Fruit fly (Drosophila melanogaster) whole organism, embryonic: ENCODE results near the gene Dcps.

Experiments
- Atf3 ChIP-seq: fragments of 200-800 bp; sonication (Bioruptor generic); optimal IDR thresholded peaks from 3 replicates; lab custom pipeline; 2016; ENCODE audit warnings: missing biosample characterization, missing genetic modification characterization
- CG11723 ChIP-seq: fragments of 200-800 bp; sonication (Bioruptor generic); optimal IDR thresholded peaks from 2 replicates; lab custom pipeline; 2017; ENCODE audit warnings: missing biosample characterization, mild to moderate bottlenecking, missing genetic modification characterization
- CG15601 ChIP-seq: fragments of 200-800 bp; sonication (Bioruptor generic); optimal IDR thresholded peaks from 3 replicates; lab custom pipeline; 2019; ENCODE audit warnings: missing biosample characterization, mild to moderate bottlenecking, missing genetic modification characterization, moderate library complexity
- CG30403 ChIP-seq: fragments of 200-800 bp; sonication (Bioruptor generic); optimal IDR thresholded peaks from 3 replicates; lab custom pipeline; 2016; ENCODE audit warnings: missing biosample characterization, missing genetic modification characterization
- CG4617 ChIP-seq: fragments of 200-800 bp; sonication (Bioruptor generic); optimal IDR thresholded peaks from 3 replicates; lab custom pipeline; 2016; ENCODE audit warnings: missing biosample characterization, missing genetic modification characterization, borderline replicate concordance
- CG4730 ChIP-seq: fragments of 200-800 bp; sonication (Bioruptor generic); IDR thresholded peaks from 2 replicates; pipeline ENCODE4 v1.3.6; 2022; ENCODE audit warnings: missing biosample characterization, missing genetic modification characterization
- CG6654 ChIP-seq: fragments of 200-800 bp; sonication (Bioruptor generic); optimal IDR thresholded peaks from 2 replicates; lab custom pipeline; 2017; ENCODE audit warnings: missing biosample characterization, mild to moderate bottlenecking, missing genetic modification characterization
- CG7928 ChIP-seq: fragments of 200-800 bp; sonication (Bioruptor generic); optimal IDR thresholded peaks from 2 replicates; lab custom pipeline; 2017; ENCODE audit warnings: missing biosample characterization, mild to moderate bottlenecking, missing genetic modification characterization
- CG7963 ChIP-seq: fragments of 200-800 bp; sonication (Bioruptor generic); IDR thresholded peaks from 3 replicates; pipeline ENCODE4 v1.3.6; 2022; ENCODE audit warnings: missing biosample characterization, missing genetic modification characterization; ENCODE audit not compliant: partially characterized antibody
- CG7987 ChIP-seq: fragments of 200-800 bp; sonication (Bioruptor generic); optimal IDR thresholded peaks from 2 replicates; lab custom pipeline; 2018; ENCODE audit warnings: missing biosample characterization, mild to moderate bottlenecking, missing genetic modification characterization, moderate library complexity
- CG8089 ChIP-seq: fragments of 200-800 bp; sonication (Bioruptor generic); optimal IDR thresholded peaks from 3 replicates; lab custom pipeline; 2016; ENCODE audit warnings: missing biosample characterization, missing genetic modification characterization
- CG8281 ChIP-seq: fragments of 200-800 bp; sonication (Bioruptor generic); optimal IDR thresholded peaks from 2 replicates; lab custom pipeline; 2018; ENCODE audit warnings: missing biosample characterization, mild to moderate bottlenecking, missing genetic modification characterization, moderate library complexity
- CG8359 ChIP-seq: fragments of 200-800 bp; sonication (Bioruptor generic); optimal IDR thresholded peaks from 2 replicates; lab custom pipeline; 2017; ENCODE audit warnings: missing biosample characterization, mild to moderate bottlenecking, missing genetic modification characterization, borderline replicate concordance
- CG9215 ChIP-seq: fragments of 200-800 bp; sonication (Bioruptor generic); IDR thresholded peaks from 2 replicates; pipeline ENCODE4 v1.3.6; 2022; ENCODE audit warnings: missing biosample characterization, missing genetic modification characterization
- CG9876 ChIP-seq: fragments of 200-800 bp; sonication (Bioruptor generic); optimal IDR thresholded peaks from 2 replicates; lab custom pipeline; 2016; ENCODE audit warnings: missing biosample characterization, missing genetic modification characterization
- CoRest ChIP-seq: fragments of 200-800 bp; sonication (Bioruptor generic); optimal IDR thresholded peaks from 3 replicates; lab custom pipeline; 2018; ENCODE audit warnings: missing biosample characterization, mild to moderate bottlenecking, missing genetic modification characterization, moderate library complexity
- Drgx ChIP-seq: fragments of 200-800 bp; sonication (Bioruptor generic); IDR thresholded peaks from 2 replicates; pipeline ENCODE4 v1.3.6; 2022; ENCODE audit warnings: missing biosample characterization, missing genetic modification characterization
- ERR ChIP-seq: fragments of 200-800 bp; sonication (Bioruptor generic); optimal IDR thresholded peaks from 2 replicates; lab custom pipeline; 2016; ENCODE audit warnings: missing biosample characterization, missing genetic modification characterization
- Ets65A ChIP-seq: fragments of 200-800 bp; sonication (Bioruptor generic); peaks from one replicate; lab custom pipeline; 2016; ENCODE audit warnings: missing biosample characterization, missing genetic modification characterization
- H2.0 ChIP-seq: fragments of 200-800 bp; sonication (Bioruptor generic); IDR thresholded peaks from 2 replicates; pipeline ENCODE4 v1.3.6; 2022; ENCODE audit warnings: missing biosample characterization, missing genetic modification characterization
- HLH54F ChIP-seq: fragments of 200-800 bp; sonication (Bioruptor generic); optimal IDR thresholded peaks from 3 replicates; lab custom pipeline; 2016; ENCODE audit warnings: missing biosample characterization, missing genetic modification characterization
- Hr39 ChIP-seq: fragments of >200 bp; optimal IDR thresholded peaks from 2 replicates; lab custom pipeline; 2017
- MBD-R2 ChIP-seq: fragments of 200-800 bp; sonication (Bioruptor generic); IDR thresholded peaks from 2 replicates; pipeline ENCODE4 v1.3.6; 2022; ENCODE audit warnings: missing biosample characterization, missing genetic modification characterization
- MTF-1 ChIP-seq: fragments of 200-800 bp; sonication (Bioruptor generic); optimal IDR thresholded peaks from 2 replicates; lab custom pipeline; 2018; ENCODE audit warnings: missing biosample characterization, mild to moderate bottlenecking, missing genetic modification characterization, borderline replicate concordance
- Neu2 ChIP-seq: fragments of 200-800 bp; sonication (Bioruptor generic); optimal IDR thresholded peaks from 3 replicates; lab custom pipeline; 2016; ENCODE audit warnings: missing biosample characterization, missing genetic modification characterization, borderline replicate concordance
- Optix ChIP-seq: fragments of 200-800 bp; sonication (Bioruptor generic); IDR thresholded peaks from 3 replicates; pipeline ENCODE4 v1.3.6; 2022; ENCODE audit warnings: missing biosample characterization, missing genetic modification characterization
- Pdp1 ChIP-seq, 2 experiments: fragments of 200-800 bp; sonication (Bioruptor generic); optimal IDR thresholded peaks; 3 replicates each; lab custom pipeline; 2016; ENCODE audit warnings: missing biosample characterization in 2 of 2, missing genetic modification characterization in 2 of 2, mild to moderate bottlenecking in 1 of 2, moderate library complexity in 1 of 2
- Spps ChIP-seq: fragments of 200-800 bp; sonication (Bioruptor generic); optimal IDR thresholded peaks from 2 replicates; lab custom pipeline; 2018; ENCODE audit warnings: missing biosample characterization, mild to moderate bottlenecking, missing genetic modification characterization
- Trl ChIP-seq, 3 experiments: fragments of >200 bp in 2 of 3; fragments of 200-800 bp in 1 of 3; sonication (Bioruptor generic) in 1 of 3; optimal IDR thresholded peaks; 2 replicates in 1 of 3; 3 replicates in 2 of 3; lab custom pipeline; 2016 to 2017; ENCODE audit warnings: missing biosample characterization in 1 of 3, missing genetic modification characterization in 1 of 3
- cato ChIP-seq: fragments of 200-800 bp; sonication (Bioruptor generic); optimal IDR thresholded peaks from 2 replicates; lab custom pipeline; 2016; ENCODE audit warnings: missing biosample characterization, missing genetic modification characterization, borderline replicate concordance
- fd3F ChIP-seq: fragments of 200-800 bp; sonication (Bioruptor generic); optimal IDR thresholded peaks from 2 replicates; lab custom pipeline; 2018; ENCODE audit warnings: missing biosample characterization, mild to moderate bottlenecking, missing genetic modification characterization, moderate library complexity
- gro ChIP-seq: fragments of 200-800 bp; sonication (Bioruptor generic); optimal IDR thresholded peaks from 2 replicates; lab custom pipeline; 2016; ENCODE audit warnings: missing biosample characterization, missing genetic modification characterization
- h ChIP-seq: fragments of >200 bp; optimal IDR thresholded peaks from 2 replicates; lab custom pipeline; 2017
- repo ChIP-seq: fragments of 200-800 bp; sonication (Bioruptor generic); optimal IDR thresholded peaks from 2 replicates; lab custom pipeline; 2016; ENCODE audit warnings: missing biosample characterization, missing genetic modification characterization
- ro ChIP-seq: fragments of 200-800 bp; sonication (Bioruptor generic); IDR thresholded peaks from 2 replicates; pipeline ENCODE4 v1.3.6; 2022; ENCODE audit warnings: missing biosample characterization, missing genetic modification characterization
- salm ChIP-seq: fragments of 200-800 bp; sonication (Bioruptor generic); optimal IDR thresholded peaks from 2 replicates; lab custom pipeline; 2018; ENCODE audit warnings: missing biosample characterization, mild to moderate bottlenecking, missing genetic modification characterization
- scrt ChIP-seq: fragments of 200-800 bp; sonication (Bioruptor generic); optimal IDR thresholded peaks from 2 replicates; lab custom pipeline; 2018; ENCODE audit warnings: missing biosample characterization, mild to moderate bottlenecking, missing genetic modification characterization, moderate library complexity
- sens ChIP-seq: fragments of 200-800 bp; sonication (Bioruptor generic); peaks from one replicate; lab custom pipeline; 2016; ENCODE audit warnings: missing biosample characterization, missing genetic modification characterization
- toy ChIP-seq: fragments of 200-800 bp; sonication (Bioruptor generic); IDR thresholded peaks from 2 replicates; pipeline ENCODE4 v1.3.6; 2022; ENCODE audit warnings: missing biosample characterization, missing genetic modification characterization
- unc-4 ChIP-seq: fragments of 200-800 bp; sonication (Bioruptor generic); IDR thresholded peaks from 2 replicates; pipeline ENCODE4 v1.3.6; 2022; ENCODE audit warnings: missing biosample characterization, missing genetic modification characterization; ENCODE audit not compliant: partially characterized antibody
- yki ChIP-seq: fragments of >200 bp; optimal IDR thresholded peaks from 3 replicates; lab custom pipeline; 2018
- zfh1 ChIP-seq: fragments of 200-800 bp; sonication (Bioruptor generic); IDR thresholded peaks from 3 replicates; pipeline ENCODE4 v1.3.6; 2022; ENCODE audit warnings: missing biosample characterization, missing genetic modification characterization
- zfh2 ChIP-seq: fragments of 200-800 bp; sonication (Bioruptor generic); optimal IDR thresholded peaks from 2 replicates; lab custom pipeline; 2016; ENCODE audit warnings: missing biosample characterization, missing genetic modification characterization

Dcps gene

dm6 chr3R:5789025-5789953, 34.7 kb upstream of the Dcps start, which contains the start of the genes Hat1 and Rpn5 (continued):
- TF ChIP-seq Optix (GFP tag; lab: Robert Waterston, UW) = no peak
- TF ChIP-seq CG9215 (GFP tag; lab: Robert Waterston, UW) = peak; percentile 79
- peak; percentile 4; the same call in 1 of the 2 replicates for TF ChIP-seq CG4730 (GFP tag; lab: Robert Waterston, UW)
- TF ChIP-seq CG7963 (GFP tag; lab: Robert Waterston, UW) = peak; percentile 56; the same call in 2 of the 3 replicates
- TF ChIP-seq Spps (tag; lab: Kevin White, UChicago) = peak; percentile 24
- peak; percentile 59 for TF ChIP-seq H2.0
- peak; percentile 45 for TF ChIP-seq CG7928 (GFP tag; lab: Kevin White, UChicago)
- TF ChIP-seq zfh2 = peak; percentile 96
- TF ChIP-seq HLH54F (GFP tag; lab: Kevin White, UChicago) = peak; percentile 94
- no peak for TF ChIP-seq ro
- TF ChIP-seq ERR = peak; percentile 78
- TF ChIP-seq MTF-1 (GFP tag; lab: Kevin White, UChicago) = no peak
- no peak for TF ChIP-seq yki
- no peak for TF ChIP-seq Hr39 (lab: Kevin White, UChicago)
- peak; percentile 57 for TF ChIP-seq CG11723 (GFP tag; lab: Kevin White, UChicago)
- TF ChIP-seq CoRest = peak; percentile 86
- TF ChIP-seq repo = peak; percentile 76
- TF ChIP-seq cato (GFP tag; lab: Kevin White, UChicago) = peak; percentile 76
- TF ChIP-seq salm (tag; lab: Kevin White, UChicago) = no peak
- TF ChIP-seq Atf3 = peak; percentile 82

DNA sequence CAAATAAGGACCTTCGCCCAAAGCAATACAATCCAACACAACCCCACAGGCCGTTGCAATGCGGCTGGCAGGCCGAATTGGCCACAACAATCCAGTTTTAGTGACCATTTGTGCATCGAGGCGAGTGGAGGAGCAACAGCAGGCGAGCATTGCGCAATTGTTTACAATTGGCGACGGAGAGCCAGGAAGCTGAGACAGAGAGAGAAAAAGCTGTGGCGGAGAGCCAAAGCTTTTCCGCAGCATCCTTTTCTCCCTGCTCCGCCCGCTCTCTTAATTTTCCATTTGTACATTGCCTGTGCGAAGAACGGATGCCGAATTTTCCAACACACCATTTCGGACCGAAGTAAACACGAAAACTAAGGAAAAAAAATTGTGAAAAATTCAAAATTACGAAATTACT, 26.9 kb upstream of the Dcps start, which contains the start of gene kat-60L1:
Gene kat-60L1 (plus strand): TSS at position 301 of the 400 bp plus-strand sequence.
- peak in 1 of 2 experiments; percentile 34 for TF ChIP-seq Trl (optimal IDR thresholded peaks at IDR 0.05; lab: Kevin White, UChicago)
- TF ChIP-seq Trl (GFP tag; optimal IDR thresholded peaks at IDR 0.05; lab: Kevin White, UChicago) = no peak
- peak; percentile 72 for TF ChIP-seq Ets65A
- no peak for TF ChIP-seq ERR
- no peak for TF ChIP-seq MBD-R2 (GFP tag; lab: Robert Waterston, UW)
- peak; percentile 14; the same call in 1 of the 2 replicates for TF ChIP-seq unc-4 (GFP tag; lab: Robert Waterston, UW)
- TF ChIP-seq Pdp1 (GFP tag; optimal IDR thresholded peaks at IDR 0.05; lab: Kevin White, UChicago) = peak in 1 of 2 experiments; percentile 67
- TF ChIP-seq scrt = peak; percentile 30

- no peak for TF ChIP-seq CG8089
- peak; percentile 25 for TF ChIP-seq sens
- TF ChIP-seq, all 482 proteins: peak for 1
Observed at dm6 chr3R:5780976-5781375, 26.4 kb upstream of the Dcps start, which contains the start of gene CG2082. Gene CG2082 (minus strand): TSS chr3R:5781076.

dm6 chr3R:5778731-5779593, 24.4 kb upstream of the Dcps start, which contains the start of gene jagn:
Gene jagn (plus strand): TSS chr3R:5779315.
- no peak for TF ChIP-seq Neu2 (GFP tag; lab: Kevin White, UChicago)
- TF ChIP-seq CG4617 = peak; percentile 78
- TF ChIP-seq fd3F = peak; percentile 18
- no peak; the same call in 1 of the 2 replicates for TF ChIP-seq Drgx
- peak; percentile 60 for TF ChIP-seq CG9876 (GFP tag; lab: Kevin White, UChicago)
- peak; percentile 68 for TF ChIP-seq CG30403
- TF ChIP-seq CG8359 = no peak
- TF ChIP-seq CG15601 (tag; lab: Kevin White, UChicago) = peak; percentile 53
- TF ChIP-seq zfh1 (GFP tag; lab: Robert Waterston, UW) = peak; percentile 68; the same call in 2 of the 3 replicates
- TF ChIP-seq CG6654 = no peak
- TF ChIP-seq toy (GFP tag; lab: Robert Waterston, UW) = peak; percentile 75
- peak; percentile 78 for TF ChIP-seq CG7987 (GFP tag; lab: Kevin White, UChicago)
- TF ChIP-seq CG8281 = no peak
- TF ChIP-seq gro (GFP tag; lab: Kevin White, UChicago) = peak; percentile 78
- no peak for TF ChIP-seq h (lab: Kevin White, UChicago)
